Fruit fly (Drosophila melanogaster) whole organism, wandering third instar larva: ENCODE results near the gene CG1774.

ENCODE experiments used
- Abd-B ChIP-seq: fragments of >200 bp; optimal IDR thresholded peaks from 2 replicates; lab custom pipeline; 2017; ENCODE audit warnings: missing biosample characterization, missing genetic modification characterization
- CG32264 ChIP-seq: fragments of 200-800 bp; sonication (Bioruptor generic); optimal IDR thresholded peaks from 2 replicates; lab custom pipeline; 2016; ENCODE audit warnings: missing biosample characterization, missing genetic modification characterization
- CG9705 ChIP-seq: fragments of 200-800 bp; sonication (Bioruptor generic); optimal IDR thresholded peaks from 2 replicates; lab custom pipeline; 2018; ENCODE audit warnings: missing biosample characterization, mild to moderate bottlenecking, missing genetic modification characterization
- CrebA ChIP-seq: fragments of 200-800 bp; sonication (Bioruptor generic); optimal IDR thresholded peaks from 2 replicates; lab custom pipeline; 2016; ENCODE audit warnings: missing biosample characterization, mild to moderate bottlenecking, missing genetic modification characterization, borderline replicate concordance
- Dfd ChIP-seq: fragments of >200 bp; optimal IDR thresholded peaks from 2 replicates; lab custom pipeline; 2017; ENCODE audit warnings: missing biosample characterization, missing genetic modification characterization
- Dif ChIP-seq: fragments of 200-275, 200-300 bp; sonication (Bioruptor generic); optimal IDR thresholded peaks from 2 replicates; lab custom pipeline; 2018; ENCODE audit warnings: missing biosample characterization, missing genetic modification characterization; ENCODE audit not compliant: partially characterized antibody
- GATAd ChIP-seq: sonication (Bioruptor generic); optimal IDR thresholded peaks from 2 replicates; lab custom pipeline; 2016; ENCODE audit warnings: missing biosample characterization, missing genetic modification characterization
- HLH106 ChIP-seq: fragments of 200-800 bp; optimal IDR thresholded peaks from 3 replicates; lab custom pipeline; 2019; ENCODE audit warnings: missing biosample characterization, mild to moderate bottlenecking, missing genetic modification characterization, moderate library complexity
- Hnf4 ChIP-seq: fragments of 200-800 bp; sonication (Bioruptor generic); optimal IDR thresholded peaks from 2 replicates; lab custom pipeline; 2016; ENCODE audit warnings: missing biosample characterization, mild to moderate bottlenecking, missing genetic modification characterization
- Hr78 ChIP-seq: fragments of >200 bp; optimal IDR thresholded peaks from 2 replicates; lab custom pipeline; 2017; ENCODE audit warnings: missing biosample characterization, missing genetic modification characterization
- Hr83 ChIP-seq: fragments of 200-300 bp; sonication (Bioruptor generic); optimal IDR thresholded peaks from 2 replicates; lab custom pipeline; 2016; ENCODE audit warnings: missing biosample characterization, mild to moderate bottlenecking, missing genetic modification characterization, moderate library complexity; ENCODE audit not compliant: poor library complexity, severe bottlenecking
- Jra ChIP-seq: sonication (Bioruptor generic); optimal IDR thresholded peaks from 2 replicates; lab custom pipeline; 2016; ENCODE audit warnings: missing biosample characterization, missing genetic modification characterization
- Mio ChIP-seq: sonication (Bioruptor generic); optimal IDR thresholded peaks from 2 replicates; lab custom pipeline; 2016; ENCODE audit warnings: missing biosample characterization, missing genetic modification characterization
- Myc ChIP-seq: fragments of >200 bp; optimal IDR thresholded peaks from 2 replicates; lab custom pipeline; 2017
- N ChIP-seq: fragments of >200 bp; optimal IDR thresholded peaks from 2 replicates; lab custom pipeline; 2018; ENCODE audit warnings: missing biosample characterization, missing external identifiers, missing genetic modification characterization
- OdsH ChIP-seq: fragments of 200-800 bp; sonication (Bioruptor generic); optimal IDR thresholded peaks from 2 replicates; lab custom pipeline; 2016; ENCODE audit warnings: missing biosample characterization, mild to moderate bottlenecking, missing genetic modification characterization
- Rel ChIP-seq, 2 experiments: fragments of 200-800 bp; sonication (Bioruptor generic) in 1 of 2; optimal IDR thresholded peaks; 2 replicates in 1 of 2; 3 replicates in 1 of 2; lab custom pipeline; 2016 to 2019; ENCODE audit warnings: mild to moderate bottlenecking in 2 of 2, missing biosample characterization in 2 of 2, missing genetic modification characterization in 2 of 2, moderate library complexity in 1 of 2
- Sp1 ChIP-seq: fragments of 200-800 bp; sonication (Bioruptor generic); optimal IDR thresholded peaks from 3 replicates; lab custom pipeline; 2019; ENCODE audit warnings: missing biosample characterization, mild to moderate bottlenecking, missing genetic modification characterization, moderate library complexity
- Vsx2 ChIP-seq: fragments of 200-300, 225-300 bp; sonication (Bioruptor generic); optimal IDR thresholded peaks from 2 replicates; lab custom pipeline; 2018; ENCODE audit warnings: missing biosample characterization, missing genetic modification characterization; ENCODE audit not compliant: partially characterized antibody
- br ChIP-seq: fragments of 200-800 bp; sonication (Bioruptor generic); optimal IDR thresholded peaks from 2 replicates; lab custom pipeline; 2016; ENCODE audit warnings: missing biosample characterization, missing genetic modification characterization
- brk ChIP-seq: fragments of 200-800 bp; sonication (Bioruptor generic); optimal IDR thresholded peaks from 2 replicates; lab custom pipeline; 2016; ENCODE audit warnings: missing biosample characterization, mild to moderate bottlenecking, missing genetic modification characterization
- dl ChIP-seq, 2 experiments: fragments of 175-275, 200-275 bp in 1 of 2; fragments of 200-275 bp in 1 of 2; sonication (Bioruptor generic); optimal IDR thresholded peaks; lab custom pipeline; 2018; ENCODE audit warnings: mild to moderate bottlenecking in 2 of 2, missing biosample characterization in 2 of 2, missing genetic modification characterization in 2 of 2, moderate library complexity in 2 of 2; ENCODE audit not compliant: partially characterized antibody in 2 of 2, insufficient read depth in 1 of 2
- dmrt93B ChIP-seq: fragments of 200-800 bp; sonication (Bioruptor generic); optimal IDR thresholded peaks from 2 replicates; lab custom pipeline; 2018; ENCODE audit warnings: missing biosample characterization, mild to moderate bottlenecking, missing genetic modification characterization
- dsf ChIP-seq: sonication (Bioruptor generic); optimal IDR thresholded peaks from 2 replicates; lab custom pipeline; 2016; ENCODE audit warnings: missing biosample characterization, missing genetic modification characterization, borderline replicate concordance
- ey ChIP-seq: fragments of 200-800 bp; sonication (Bioruptor generic); optimal IDR thresholded peaks from 2 replicates; lab custom pipeline; 2016; ENCODE audit warnings: missing biosample characterization, missing genetic modification characterization
- foxo ChIP-seq, 2 experiments: fragments of 200-800 bp; sonication (Bioruptor generic); optimal IDR thresholded peaks; 2 replicates in 1 of 2; 3 replicates in 1 of 2; lab custom pipeline; 2016 to 2017; ENCODE audit warnings: missing biosample characterization in 2 of 2, missing genetic modification characterization in 2 of 2
- fru ChIP-seq: fragments of 200-800 bp; sonication (Bioruptor generic); optimal IDR thresholded peaks from 3 replicates; lab custom pipeline; 2016; ENCODE audit warnings: missing biosample characterization, mild to moderate bottlenecking, missing genetic modification characterization
- h ChIP-seq: fragments of 200-800 bp; sonication (Bioruptor generic); optimal IDR thresholded peaks from 3 replicates; lab custom pipeline; 2016; ENCODE audit warnings: missing biosample characterization, mild to moderate bottlenecking, missing genetic modification characterization
- jim ChIP-seq: fragments of 175-275, 200-325 bp; sonication (Bioruptor generic); optimal IDR thresholded peaks from 2 replicates; lab custom pipeline; 2016; ENCODE audit warnings: missing biosample characterization, mild to moderate bottlenecking, missing genetic modification characterization
- lola ChIP-seq: fragments of >200 bp; optimal IDR thresholded peaks from 2 replicates; lab custom pipeline; 2017; ENCODE audit warnings: missing biosample characterization, missing genetic modification characterization
- pan ChIP-seq: fragments of >200 bp; optimal IDR thresholded peaks from 2 replicates; lab custom pipeline; 2017
- psq ChIP-seq: fragments of 200-800 bp; sonication (Bioruptor generic); optimal IDR thresholded peaks from 3 replicates; lab custom pipeline; 2017; ENCODE audit warnings: missing biosample characterization, mild to moderate bottlenecking, missing genetic modification characterization, moderate library complexity
- rgr ChIP-seq: fragments of 200-800 bp; sonication (Bioruptor generic); optimal IDR thresholded peaks from 3 replicates; lab custom pipeline; 2016; ENCODE audit warnings: missing biosample characterization, mild to moderate bottlenecking, missing genetic modification characterization
- sage ChIP-seq: fragments of 200-800 bp; sonication (Bioruptor generic); optimal IDR thresholded peaks from 2 replicates; lab custom pipeline; 2016; ENCODE audit warnings: missing biosample characterization, mild to moderate bottlenecking, missing genetic modification characterization
- sv ChIP-seq: fragments of 200-800 bp; sonication (Bioruptor generic); optimal IDR thresholded peaks from 3 replicates; lab custom pipeline; 2016; ENCODE audit warnings: missing biosample characterization, missing genetic modification characterization
- tai ChIP-seq: sonication (Bioruptor generic); optimal IDR thresholded peaks from 2 replicates; lab custom pipeline; 2016; ENCODE audit warnings: missing biosample characterization, missing genetic modification characterization
- usp ChIP-seq: fragments of >200 bp; optimal IDR thresholded peaks from 2 replicates; lab custom pipeline; 2017; ENCODE audit warnings: missing biosample characterization, missing genetic modification characterization
- woc ChIP-seq: sonication (Bioruptor generic); optimal IDR thresholded peaks from 2 replicates; lab custom pipeline; 2016; ENCODE audit warnings: missing biosample characterization, mild to moderate bottlenecking, missing genetic modification characterization

The CG1774 gene

dm6 chr3R:31592256-31592879 lies at the start of gene CG1774:
CG1774 (plus strand) TSS chr3R:31592803.
- no peak for TF ChIP-seq CrebA
- TF ChIP-seq Hr83 (GFP tag; lab: Kevin White, UChicago): peak; percentile 43
- TF ChIP-seq HLH106 (tag; lab: Kevin White, UChicago): peak; percentile 58
- TF ChIP-seq foxo (GFP tag; optimal IDR thresholded peaks at IDR 0.05; lab: Kevin White, UChicago): peak; percentile 78 to 90
- no peak for TF ChIP-seq Myc
- no peak for TF ChIP-seq CG9705 (GFP tag; lab: Kevin White, UChicago)
- TF ChIP-seq Hr78 (GFP tag; lab: Kevin White, UChicago): no peak
- peak; percentile 83 for TF ChIP-seq Hnf4 (GFP tag; lab: Kevin White, UChicago)
- peak; percentile 75 for TF ChIP-seq Sp1 (GFP tag; lab: Kevin White, UChicago)
- TF ChIP-seq rgr: peak; percentile 90
- TF ChIP-seq Jra (GFP tag; lab: Kevin White, UChicago): peak; percentile 60
- TF ChIP-seq tai (GFP tag; lab: Kevin White, UChicago): no peak
- TF ChIP-seq usp (GFP tag; lab: Kevin White, UChicago): no peak
- TF ChIP-seq brk (GFP tag; lab: Kevin White, UChicago): peak; percentile 79
- TF ChIP-seq Abd-B (GFP tag; lab: Kevin White, UChicago): no peak
- TF ChIP-seq pan (lab: Kevin White, UChicago): no peak
- TF ChIP-seq fru (GFP tag; lab: Kevin White, UChicago): peak; percentile 94
- peak; percentile 49 for TF ChIP-seq sage (GFP tag; lab: Kevin White, UChicago)
- TF ChIP-seq ey (GFP tag; lab: Kevin White, UChicago): peak; percentile 90
- TF ChIP-seq OdsH (GFP tag; lab: Kevin White, UChicago): peak; percentile 89
- TF ChIP-seq sv (GFP tag; lab: Kevin White, UChicago): peak; percentile 47
- no peak for TF ChIP-seq Dfd (GFP tag; lab: Kevin White, UChicago)
- peak; percentile 56 for TF ChIP-seq woc (GFP tag; lab: Kevin White, UChicago)
- peak; percentile 75 for TF ChIP-seq psq
- no peak for TF ChIP-seq lola (GFP tag; lab: Kevin White, UChicago)
- no peak for TF ChIP-seq N
- peak; percentile 53 for TF ChIP-seq CG32264
- no peak for TF ChIP-seq dl (GFP tag; optimal IDR thresholded peaks at IDR 0.05; lab: Kevin White, UChicago; ENCODE audit: insufficient read depth in 1 of 2, partially characterized antibody in 2 of 2)
- no peak for TF ChIP-seq Dif (GFP tag; lab: Kevin White, UChicago)
- peak; percentile 90 for TF ChIP-seq br (GFP tag; lab: Kevin White, UChicago)
- no peak for TF ChIP-seq jim (GFP tag; lab: Kevin White, UChicago)
- no peak for TF ChIP-seq Vsx2 (GFP tag; lab: Kevin White, UChicago)
- peak; percentile 66 for TF ChIP-seq Rel (GFP tag; optimal IDR thresholded peaks at IDR 0.05; lab: Kevin White, UChicago)
- peak; percentile 10 for TF ChIP-seq Rel (tag; optimal IDR thresholded peaks at IDR 0.05; lab: Kevin White, UChicago)
- TF ChIP-seq GATAd (GFP tag; lab: Kevin White, UChicago): no peak
- TF ChIP-seq dmrt93B: peak; percentile 17
- peak; percentile 44 for TF ChIP-seq Mio (GFP tag; lab: Kevin White, UChicago)
- TF ChIP-seq dsf (GFP tag; lab: Kevin White, UChicago): no peak
- TF ChIP-seq h (GFP tag; lab: Kevin White, UChicago): peak; percentile 93

DNA sequence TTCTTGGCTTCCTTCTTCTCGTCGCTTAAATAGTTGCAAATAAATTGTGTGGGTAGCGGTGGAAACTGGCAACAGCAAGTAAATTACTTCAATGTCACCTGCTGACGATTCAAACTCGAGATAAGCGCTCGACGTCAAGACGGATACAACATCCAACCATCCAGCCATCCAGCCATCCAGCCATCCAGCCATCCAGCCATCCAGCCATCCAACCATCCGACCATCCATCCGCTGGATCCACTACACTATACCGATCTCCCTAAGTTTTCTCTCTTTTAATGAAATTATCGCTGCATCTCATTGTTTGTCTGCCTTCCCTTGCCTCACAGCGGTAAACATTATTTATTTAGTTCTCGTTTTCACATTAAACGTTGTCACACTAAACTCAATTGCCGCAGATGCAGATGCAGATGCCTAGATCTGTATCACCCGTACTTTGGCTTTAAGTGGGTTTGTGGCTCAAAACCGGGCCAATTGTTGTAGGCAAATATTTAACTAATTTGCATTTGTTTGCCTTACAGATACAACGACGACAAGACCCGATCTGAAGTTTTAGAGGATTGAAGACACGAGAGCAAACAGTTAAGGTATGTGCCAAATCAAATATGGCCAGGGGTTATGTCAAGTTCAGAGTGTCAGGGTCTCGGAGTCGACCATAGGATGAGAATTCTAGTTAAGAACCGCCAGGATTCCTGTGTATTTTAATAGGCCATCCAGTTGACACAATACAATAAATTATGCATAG lies 43.7 kb upstream of the CG1774 start:
- TF ChIP-seq CG32264: no peak
- no peak for TF ChIP-seq fru (GFP tag; lab: Kevin White, UChicago)
- no peak for TF ChIP-seq GATAd (GFP tag; lab: Kevin White, UChicago)
- TF ChIP-seq sv (GFP tag; lab: Kevin White, UChicago): no peak
- TF ChIP-seq psq: no peak
- TF ChIP-seq N: no peak
- no peak for TF ChIP-seq dmrt93B
- TF ChIP-seq woc (GFP tag; lab: Kevin White, UChicago): no peak
- TF ChIP-seq jim (GFP tag; lab: Kevin White, UChicago): no peak
- TF ChIP-seq Mio (GFP tag; lab: Kevin White, UChicago): no peak
- no peak for TF ChIP-seq usp (GFP tag; lab: Kevin White, UChicago)
- TF ChIP-seq Dfd (GFP tag; lab: Kevin White, UChicago): no peak
- no peak for TF ChIP-seq Hr83 (GFP tag; lab: Kevin White, UChicago)
- no peak for TF ChIP-seq Hnf4 (GFP tag; lab: Kevin White, UChicago)
- no peak for TF ChIP-seq Myc
- TF ChIP-seq OdsH (GFP tag; lab: Kevin White, UChicago): no peak
- no peak for TF ChIP-seq lola (GFP tag; lab: Kevin White, UChicago)
- TF ChIP-seq Abd-B (GFP tag; lab: Kevin White, UChicago): no peak
- no peak for TF ChIP-seq pan (lab: Kevin White, UChicago)
- TF ChIP-seq Hr78 (GFP tag; lab: Kevin White, UChicago): no peak
